Fruit fly (Drosophila melanogaster) whole organism, embryonic: ENCODE data around the gene CG31922.

ENCODE experiments used
- CG10147 ChIP-seq: fragments of 200-800 bp; sonication (Bioruptor generic); optimal IDR thresholded peaks from 2 replicates; lab custom pipeline; 2019; ENCODE audit warnings: missing biosample characterization, mild to moderate bottlenecking, missing genetic modification characterization, moderate library complexity
- CG10321 ChIP-seq: fragments of 200-800 bp; sonication (Bioruptor generic); IDR thresholded peaks from 2 replicates; pipeline ENCODE4 v1.3.6; 2022; ENCODE audit warnings: missing biosample characterization, missing genetic modification characterization
- CG10543 ChIP-seq: fragments of 200-800 bp; sonication (Bioruptor generic); optimal IDR thresholded peaks from 3 replicates; lab custom pipeline; 2017; ENCODE audit warnings: missing biosample characterization, mild to moderate bottlenecking, missing genetic modification characterization, moderate library complexity
- CG11247 ChIP-seq: fragments of 200-800 bp; sonication (Bioruptor generic); IDR thresholded peaks from 2 replicates; pipeline ENCODE4 v1.3.6; 2022; ENCODE audit warnings: missing biosample characterization, missing genetic modification characterization
- CG12071 ChIP-seq: fragments of 200-800 bp; sonication (Bioruptor generic); optimal IDR thresholded peaks from 3 replicates; lab custom pipeline; 2018; ENCODE audit warnings: missing biosample characterization, mild to moderate bottlenecking, missing genetic modification characterization
- CG12744 ChIP-seq: fragments of 200-800 bp; sonication (Bioruptor generic); optimal IDR thresholded peaks from 2 replicates; lab custom pipeline; 2016; ENCODE audit warnings: missing biosample characterization, missing genetic modification characterization
- CG17359 ChIP-seq: fragments of 200-800 bp; sonication (Bioruptor generic); optimal IDR thresholded peaks from 3 replicates; lab custom pipeline; 2018; ENCODE audit warnings: missing biosample characterization, mild to moderate bottlenecking, missing genetic modification characterization, moderate library complexity
- CG2129 ChIP-seq: fragments of 200-800 bp; sonication (Bioruptor generic); IDR thresholded peaks from 2 replicates; pipeline ENCODE4 v1.3.6; 2022; ENCODE audit warnings: missing biosample characterization, missing genetic modification characterization; ENCODE audit not compliant: partially characterized antibody
- CG32772 ChIP-seq: fragments of 200-800 bp; sonication (Bioruptor generic); IDR thresholded peaks from 2 replicates; pipeline ENCODE4 v1.3.6; 2022; ENCODE audit warnings: missing biosample characterization, missing genetic modification characterization
- CG3407 ChIP-seq: fragments of 200-800 bp; sonication (Bioruptor generic); optimal IDR thresholded peaks from 2 replicates; lab custom pipeline; 2018; ENCODE audit warnings: missing biosample characterization, mild to moderate bottlenecking, missing genetic modification characterization
- CG4328 ChIP-seq: fragments of 200-800 bp; sonication (Bioruptor generic); optimal IDR thresholded peaks from 3 replicates; lab custom pipeline; 2017; ENCODE audit warnings: missing biosample characterization, missing genetic modification reagents, missing genetic modification characterization
- CG4360 ChIP-seq: fragments of 200-800 bp; sonication (Bioruptor generic); IDR thresholded peaks from 2 replicates; pipeline ENCODE4 v1.3.6; 2022; ENCODE audit warnings: missing biosample characterization, missing genetic modification characterization
- CG43689 ChIP-seq: fragments of 200-800 bp; sonication (Bioruptor generic); IDR thresholded peaks from 2 replicates; pipeline ENCODE4 v1.3.6; 2022; ENCODE audit warnings: missing biosample characterization, missing genetic modification characterization
- CG6683 ChIP-seq: fragments of 200-800 bp; sonication (Bioruptor generic); optimal IDR thresholded peaks from 2 replicates; lab custom pipeline; 2017; ENCODE audit warnings: missing biosample characterization, mild to moderate bottlenecking, missing genetic modification characterization, missing genetic modification reagents
- CG7987 ChIP-seq: fragments of 200-800 bp; sonication (Bioruptor generic); optimal IDR thresholded peaks from 2 replicates; lab custom pipeline; 2018; ENCODE audit warnings: missing biosample characterization, mild to moderate bottlenecking, missing genetic modification characterization, moderate library complexity
- CG8765 ChIP-seq: fragments of 200-800 bp; sonication (Bioruptor generic); IDR thresholded peaks from 2 replicates; pipeline ENCODE4 v1.3.6; 2022; ENCODE audit warnings: missing biosample characterization, missing genetic modification characterization
- CG9609 ChIP-seq: fragments of 200-800 bp; sonication (Bioruptor generic); optimal IDR thresholded peaks from 3 replicates; lab custom pipeline; 2016; ENCODE audit warnings: missing biosample characterization, missing genetic modification characterization
- CG9932 ChIP-seq: fragments of 200-800 bp; sonication (Bioruptor generic); IDR thresholded peaks from 2 replicates; pipeline ENCODE4 v1.3.6; 2022; ENCODE audit warnings: missing biosample characterization, missing genetic modification characterization
- CTCF ChIP-seq: fragments of 200-800 bp; sonication (Bioruptor generic); optimal IDR thresholded peaks from 2 replicates; lab custom pipeline; 2017; ENCODE audit warnings: missing biosample characterization, mild to moderate bottlenecking, missing genetic modification characterization, moderate library complexity
- D ChIP-seq, 2 experiments: fragments of 200-800 bp in 1 of 2; fragments of >200 bp in 1 of 2; sonication (Bioruptor generic) in 1 of 2; optimal IDR thresholded peaks; 2 replicates in 1 of 2; 3 replicates in 1 of 2; lab custom pipeline; 2017; ENCODE audit warnings: mild to moderate bottlenecking in 1 of 2, missing biosample characterization in 1 of 2, missing genetic modification characterization in 1 of 2, missing genetic modification reagents in 1 of 2
- D19B ChIP-seq: fragments of 200-800 bp; sonication (Bioruptor generic); optimal IDR thresholded peaks from 2 replicates; lab custom pipeline; 2017; ENCODE audit warnings: missing biosample characterization, mild to moderate bottlenecking, missing genetic modification characterization
- Doc2 ChIP-seq: fragments of 200-800 bp; sonication (Bioruptor generic); IDR thresholded peaks from 2 replicates; pipeline ENCODE4 v1.3.6; 2022; ENCODE audit warnings: missing biosample characterization, missing genetic modification characterization
- Fer2 ChIP-seq: fragments of 200-800 bp; sonication (Bioruptor generic); optimal IDR thresholded peaks from 2 replicates; lab custom pipeline; 2018; ENCODE audit warnings: missing biosample characterization, mild to moderate bottlenecking, missing genetic modification characterization, moderate library complexity
- GATAe ChIP-seq: fragments of 200-800 bp; sonication (Bioruptor generic); conservative IDR thresholded peaks from 2 replicates; pipeline ENCODE4 v1.3.6; 2022; ENCODE audit warnings: missing biosample characterization, missing genetic modification characterization
- HLH4C ChIP-seq: fragments of 200-800 bp; sonication (Bioruptor generic); IDR thresholded peaks from 3 replicates; pipeline ENCODE4 v1.3.6; 2022; ENCODE audit warnings: missing biosample characterization, missing genetic modification characterization; ENCODE audit not compliant: partially characterized antibody
- HLH54F ChIP-seq: fragments of 200-800 bp; sonication (Bioruptor generic); optimal IDR thresholded peaks from 3 replicates; lab custom pipeline; 2016; ENCODE audit warnings: missing biosample characterization, missing genetic modification characterization
- HmgZ ChIP-seq: fragments of 200-800 bp; sonication (Bioruptor generic); optimal IDR thresholded peaks from 2 replicates; lab custom pipeline; 2018; ENCODE audit warnings: missing biosample characterization, mild to moderate bottlenecking, missing genetic modification characterization
- Hmx ChIP-seq: fragments of 200-800 bp; sonication (Bioruptor generic); optimal IDR thresholded peaks from 2 replicates; lab custom pipeline; 2016; ENCODE audit warnings: missing biosample characterization, missing genetic modification characterization
- Hsf ChIP-seq: fragments of 200-800 bp; sonication (Bioruptor generic); optimal IDR thresholded peaks from 3 replicates; lab custom pipeline; 2016; ENCODE audit warnings: missing biosample characterization, missing genetic modification characterization
- MESR4 ChIP-seq: fragments of 200-800 bp; sonication (Bioruptor generic); optimal IDR thresholded peaks from 2 replicates; lab custom pipeline; 2018; ENCODE audit warnings: missing biosample characterization, mild to moderate bottlenecking, missing genetic modification characterization, moderate library complexity
- Meics ChIP-seq: fragments of 200-800 bp; sonication (Bioruptor generic); optimal IDR thresholded peaks from 2 replicates; lab custom pipeline; 2017; ENCODE audit warnings: missing biosample characterization, mild to moderate bottlenecking, missing genetic modification characterization
- Nf-YB ChIP-seq: fragments of 200-800 bp; sonication (Bioruptor generic); optimal IDR thresholded peaks from 3 replicates; lab custom pipeline; 2019; ENCODE audit warnings: missing biosample characterization, mild to moderate bottlenecking, missing genetic modification characterization, moderate library complexity
- Sox102F ChIP-seq: fragments of 200-800 bp; sonication (Bioruptor generic); optimal IDR thresholded peaks from 2 replicates; lab custom pipeline; 2018; ENCODE audit warnings: missing biosample characterization, mild to moderate bottlenecking, missing genetic modification characterization, moderate library complexity
- Sry-β ChIP-seq: fragments of 200-800 bp; sonication (Bioruptor generic); optimal IDR thresholded peaks from 2 replicates; lab custom pipeline; 2018; ENCODE audit warnings: missing biosample characterization, mild to moderate bottlenecking, missing genetic modification characterization, moderate library complexity
- bigmax ChIP-seq: fragments of 200-800 bp; sonication (Bioruptor generic); optimal IDR thresholded peaks from 2 replicates; lab custom pipeline; 2018; ENCODE audit warnings: missing biosample characterization, mild to moderate bottlenecking, missing genetic modification characterization
- crp ChIP-seq, 2 experiments: fragments of 200-800 bp; sonication (Bioruptor generic); optimal IDR thresholded peaks; 2 replicates in 1 of 2; 3 replicates in 1 of 2; lab custom pipeline; 2017; ENCODE audit warnings: missing biosample characterization in 2 of 2, missing genetic modification characterization in 2 of 2, mild to moderate bottlenecking in 1 of 2, moderate library complexity in 1 of 2
- dati ChIP-seq: fragments of 200-800 bp; sonication (Bioruptor generic); IDR thresholded peaks from 2 replicates; pipeline ENCODE4 v1.3.6; 2022; ENCODE audit warnings: missing biosample characterization, missing genetic modification characterization
- fd3F ChIP-seq: fragments of 200-800 bp; sonication (Bioruptor generic); optimal IDR thresholded peaks from 2 replicates; lab custom pipeline; 2018; ENCODE audit warnings: missing biosample characterization, mild to moderate bottlenecking, missing genetic modification characterization, moderate library complexity
- ham ChIP-seq: fragments of 200-800 bp; sonication (Bioruptor generic); IDR thresholded peaks from 2 replicates; pipeline ENCODE4 v1.3.6; 2022; ENCODE audit warnings: missing biosample characterization, missing genetic modification characterization
- ind ChIP-seq: fragments of 200-800 bp; sonication (Bioruptor generic); optimal IDR thresholded peaks from 3 replicates; lab custom pipeline; 2016; ENCODE audit warnings: missing biosample characterization, missing genetic modification characterization
- jing ChIP-seq: fragments of 200-800 bp; sonication (Bioruptor generic); optimal IDR thresholded peaks from 2 replicates; lab custom pipeline; 2018; ENCODE audit warnings: missing biosample characterization, mild to moderate bottlenecking, missing genetic modification characterization
- nmo ChIP-seq: fragments of 200-800 bp; sonication (Bioruptor generic); optimal IDR thresholded peaks from 2 replicates; lab custom pipeline; 2018; ENCODE audit warnings: missing biosample characterization, mild to moderate bottlenecking, missing genetic modification characterization, moderate library complexity
- nom ChIP-seq: fragments of 200-800 bp; sonication (Bioruptor generic); optimal IDR thresholded peaks from 2 replicates; lab custom pipeline; 2017; ENCODE audit warnings: missing biosample characterization, missing genetic modification characterization, mild to moderate bottlenecking, moderate library complexity, missing genetic modification reagents
- odd ChIP-seq: fragments of 200-800 bp; sonication (Bioruptor generic); optimal IDR thresholded peaks from 2 replicates; lab custom pipeline; 2017; ENCODE audit warnings: missing biosample characterization, mild to moderate bottlenecking, missing genetic modification characterization
- ranshi ChIP-seq: fragments of 200-800 bp; sonication (Bioruptor generic); IDR thresholded peaks from 2 replicates; pipeline ENCODE4 v1.3.6; 2022; ENCODE audit warnings: missing biosample characterization, missing genetic modification characterization
- sens-2 ChIP-seq: fragments of 200-800 bp; sonication (Bioruptor generic); IDR thresholded peaks from 2 replicates; pipeline ENCODE4 v1.3.6; 2022; ENCODE audit warnings: missing biosample characterization, missing genetic modification characterization
- vfl ChIP-seq: fragments of 200-800 bp; sonication (Bioruptor generic); optimal IDR thresholded peaks from 2 replicates; lab custom pipeline; 2016; ENCODE audit warnings: missing biosample characterization, missing genetic modification characterization
- wek ChIP-seq: fragments of 200-800 bp; sonication (Bioruptor generic); optimal IDR thresholded peaks from 3 replicates; lab custom pipeline; 2018; ENCODE audit warnings: missing biosample characterization, mild to moderate bottlenecking, missing genetic modification characterization, moderate library complexity

Gene CG31922

dm6 chr2L:1185642-1186497 is 15.9 kb downstream of the CG31922 start, which contains the start of gene CG5001 (continued):
- TF ChIP-seq crp (GFP tag; optimal IDR thresholded peaks at IDR 0.05; lab: Kevin White, UChicago) (peak in 1 of 2 experiments; percentile 30), nom (GFP tag; lab: Kevin White, UChicago) (peak; percentile 54), D19B (GFP tag; lab: Kevin White, UChicago) (peak; percentile 98), CG3407 (GFP tag; lab: Kevin White, UChicago) (no peak), jing (GFP tag; lab: Kevin White, UChicago) (no peak), D (optimal IDR thresholded peaks at IDR 0.05; lab: Kevin White, UChicago) (no peak), D (GFP tag; optimal IDR thresholded peaks at IDR 0.05; lab: Kevin White, UChicago) (no peak), Sox102F (GFP tag; lab: Kevin White, UChicago) (peak; percentile 92), CG4360 (no peak), CG32772 (GFP tag; lab: Robert Waterston, UW) (peak; percentile 82), CG9932 (peak; percentile 88), HLH54F (peak; percentile 62), Meics (peak; percentile 84), ind (peak; percentile 87), Doc2 (GFP tag; lab: Robert Waterston, UW) (no peak), fd3F (GFP tag; lab: Kevin White, UChicago) (peak; percentile 73), GATAe (GFP tag; lab: Robert Waterston, UW) (no peak; the same call in 1 of the 2 replicates), CG7987 (GFP tag; lab: Kevin White, UChicago) (peak; percentile 54), ranshi (GFP tag; lab: Robert Waterston, UW) (peak; percentile 85), odd (GFP tag; lab: Kevin White, UChicago) (no peak), CG10543 (GFP tag; lab: Kevin White, UChicago) (peak; percentile 77), CG12071 (GFP tag; lab: Kevin White, UChicago) (peak; percentile 80), Hmx (GFP tag; lab: Kevin White, UChicago) (peak; percentile 26), sens-2 (GFP tag; lab: Robert Waterston, UW) (0 out of 2 replicates have a peak, but pooled peaks have one; percentile 8), Sry-β (GFP tag; lab: Kevin White, UChicago) (no peak), Nf-YB (GFP tag; lab: Kevin White, UChicago) (peak; percentile 60), CG17359 (tag; lab: Kevin White, UChicago) (peak; percentile 95), CG11247 (GFP tag; lab: Robert Waterston, UW) (peak; percentile 88), CG10321 (GFP tag; lab: Robert Waterston, UW) (0 out of 2 replicates have a peak, but pooled peaks have one; percentile 46), Hsf (GFP tag; lab: Kevin White, UChicago) (peak; percentile 79), Fer2 (peak; percentile 82), ham (no peak), CG9609 (peak; percentile 57), nmo (GFP tag; lab: Kevin White, UChicago) (peak; percentile 87), HLH4C (GFP tag; lab: Robert Waterston, UW) (0 out of 3 replicates have a peak, but pooled peaks have one; percentile 22), CG12744 (peak; percentile 56), CG43689 (peak; percentile 47; the same call in 1 of the 2 replicates), vfl (GFP tag; lab: Kevin White, UChicago) (peak; percentile 47), dati (GFP tag; lab: Robert Waterston, UW) (no peak), CG6683 (peak; percentile 83), bigmax (GFP tag; lab: Kevin White, UChicago) (no peak), HmgZ (peak; percentile 77), MESR4 (GFP tag; lab: Kevin White, UChicago) (no peak), CTCF (peak; percentile 65), CG2129 (no peak), CG8765 (no peak), CG10147 (GFP tag; lab: Kevin White, UChicago) (peak; percentile 80), wek (GFP tag; lab: Kevin White, UChicago) (no peak), CG4328 (GFP tag; lab: Kevin White, UChicago) (peak; percentile 84)
